Worm (Caenorhabditis elegans): Measurements from ENCODE around the gene R02D5.1.

DNA sequence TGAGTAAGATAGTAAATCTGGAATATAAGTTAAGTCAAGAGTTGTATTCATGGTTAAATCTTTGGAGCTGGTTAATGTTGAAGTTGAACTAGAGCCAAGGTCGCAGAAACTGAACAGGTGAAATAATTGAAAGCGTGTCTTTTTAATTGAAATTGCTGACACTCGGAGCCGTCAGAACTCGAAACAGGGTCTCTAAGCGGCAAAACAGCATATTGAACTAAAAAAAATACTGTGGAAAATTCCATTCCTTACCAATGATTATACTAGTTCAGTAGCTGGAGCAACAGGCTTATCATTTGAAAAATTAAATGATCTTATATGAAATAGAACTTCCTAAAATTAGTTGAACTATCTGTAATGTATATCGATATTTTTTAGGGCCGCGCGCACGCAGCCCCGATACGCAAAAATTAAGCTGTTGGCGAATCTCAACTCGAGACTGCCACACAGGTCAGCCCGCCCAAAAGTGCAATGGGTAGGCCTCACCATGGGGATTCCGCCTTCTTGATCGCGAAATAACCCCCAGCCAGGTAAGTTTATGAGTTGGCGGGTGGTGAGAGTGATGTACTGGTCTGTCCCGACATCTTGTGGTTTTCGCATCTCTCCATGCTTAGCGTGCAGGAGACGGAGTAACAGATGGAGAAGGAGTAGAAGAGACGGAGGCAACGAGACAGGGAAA lies 39.7 kb upstream of the R02D5.1 start, which contains the start of gene srz-97:
- TF ChIP-seq F49E8.2 (tag; optimal IDR thresholded peaks at IDR 0.05; ENCODE audit: borderline replicate concordance) (peak; percentile 65), nhr-76 (tag; optimal IDR thresholded peaks at IDR 0.05) (no peak), ama-1 (optimal IDR thresholded peaks at IDR 0.05) (no peak), unc-39 (tag; optimal IDR thresholded peaks at IDR 0.05) (no peak), lsy-2 (tag; optimal IDR thresholded peaks at IDR 0.05) (no peak), ceh-82 (tag; optimal IDR thresholded peaks at IDR 0.05) (no peak), nhr-28 (tag; optimal IDR thresholded peaks at IDR 0.05) (no peak)

Data from whole organism, L4 larva.